Worm (Caenorhabditis elegans) whole organism, late embryonic: Measurements from ENCODE around the gene nhr-281.

Experiments
- dmd-4 ChIP-seq: sonication (generic microtip); optimal IDR thresholded peaks from 2 replicates; lab custom pipeline; 2016; ENCODE audit warnings: borderline replicate concordance, missing genetic modification characterization, missing compliant biosample characterization
- ets-4 ChIP-seq: sonication (generic microtip); optimal IDR thresholded peaks from 2 replicates; lab custom pipeline; 2016; ENCODE audit warnings: missing genetic modification characterization, missing compliant biosample characterization
- pqm-1 ChIP-seq: sonication (generic microtip); optimal IDR thresholded peaks from 2 replicates; lab custom pipeline; 2016; ENCODE audit warnings: missing genetic modification characterization, missing compliant biosample characterization

DNA sequence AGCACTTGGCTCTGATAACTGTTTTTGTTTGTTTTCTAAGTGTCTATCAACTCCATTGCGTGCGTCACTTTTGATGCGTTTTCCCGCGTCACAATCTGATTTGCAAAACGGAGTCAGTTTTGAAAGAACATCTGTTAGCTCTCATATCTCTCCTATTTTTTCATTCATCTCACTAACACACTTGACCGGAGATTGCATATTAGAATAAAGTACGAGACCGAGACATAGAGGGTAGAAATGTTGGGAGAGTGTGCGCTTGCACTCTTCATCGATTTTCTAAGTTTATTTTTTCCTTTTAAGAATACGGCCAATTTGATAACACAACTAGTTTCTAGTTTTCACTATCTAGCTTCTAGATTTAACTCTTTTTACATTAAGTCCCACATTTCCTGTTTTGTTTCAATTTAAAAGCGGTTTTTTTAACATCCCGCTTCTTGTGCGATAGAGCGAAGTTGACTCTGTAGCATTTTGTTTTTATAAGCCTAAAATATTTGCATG is 28.1 kb upstream of the nhr-281 start:
- TF ChIP-seq pqm-1 (no peak), ets-4 (tag; lab: Kevin White, UChicago) (no peak), dmd-4 (tag; lab: Kevin White, UChicago) (no peak)
